Worm (Caenorhabditis elegans) whole organism, late embryonic: ENCODE measurements around the gene K08D9.6.

Experiments used
- C08G9.2 ChIP-seq: sonication (generic microtip); optimal IDR thresholded peaks from 2 replicates; lab custom pipeline; 2016; ENCODE audit warnings: mild to moderate bottlenecking, missing genetic modification characterization, moderate library complexity, missing compliant biosample characterization
- K02D7.2 ChIP-seq: sonication (generic microtip); optimal IDR thresholded peaks from 2 replicates; lab custom pipeline; 2017; ENCODE audit warnings: mild to moderate bottlenecking, missing genetic modification characterization, missing compliant biosample characterization
- T23F11.4 ChIP-seq: fragments of 200-800 bp; sonication (Bioruptor generic); optimal IDR thresholded peaks from 2 replicates; lab custom pipeline; 2018; ENCODE audit warnings: mild to moderate bottlenecking, missing genetic modification characterization, missing compliant biosample characterization
- Y22D7AL.16 ChIP-seq: sonication (generic microtip); optimal IDR thresholded peaks from 2 replicates; lab custom pipeline; 2016; ENCODE audit warnings: missing genetic modification characterization, missing compliant biosample characterization
- ahr-1 ChIP-seq: sonication (generic microtip); optimal IDR thresholded peaks from 2 replicates; lab custom pipeline; 2016; ENCODE audit warnings: missing genetic modification characterization, missing compliant biosample characterization
- ama-1 ChIP-seq: fragments of 150-350 bp; optimal IDR thresholded peaks from 2 replicates; lab custom pipeline; 2014
- ceh-14 ChIP-seq: sonication (generic microtip); optimal IDR thresholded peaks from 2 replicates; lab custom pipeline; 2016; ENCODE audit warnings: missing genotype, missing genetic modification characterization, missing compliant biosample characterization
- ceh-2 ChIP-seq: sonication (generic microtip); optimal IDR thresholded peaks from 2 replicates; lab custom pipeline; 2016; ENCODE audit warnings: missing genotype, missing genetic modification characterization, missing compliant biosample characterization
- che-1 ChIP-seq: sonication (generic microtip); optimal IDR thresholded peaks from 2 replicates; lab custom pipeline; 2016; ENCODE audit warnings: mild to moderate bottlenecking, missing genetic modification characterization, missing compliant biosample characterization
- dmd-4 ChIP-seq: sonication (generic microtip); optimal IDR thresholded peaks from 2 replicates; lab custom pipeline; 2016; ENCODE audit warnings: borderline replicate concordance, missing genetic modification characterization, missing compliant biosample characterization
- dve-1 ChIP-seq: sonication (generic microtip); optimal IDR thresholded peaks from 2 replicates; lab custom pipeline; 2017; ENCODE audit warnings: antibody characterized with exemption, mild to moderate bottlenecking, missing genetic modification characterization, missing compliant biosample characterization
- elt-2 ChIP-seq: sonication (generic microtip); optimal IDR thresholded peaks from 2 replicates; lab custom pipeline; 2016; ENCODE audit warnings: missing genetic modification reagents, missing genetic modification characterization, missing compliant biosample characterization
- elt-4 ChIP-seq: sonication (generic microtip); optimal IDR thresholded peaks from 2 replicates; lab custom pipeline; 2016; ENCODE audit warnings: missing genetic modification characterization, missing compliant biosample characterization
- eyg-1 ChIP-seq: sonication (generic microtip); optimal IDR thresholded peaks from 2 replicates; lab custom pipeline; 2016; ENCODE audit warnings: missing genotype, missing genetic modification characterization, missing compliant biosample characterization
- fkh-6 ChIP-seq: sonication (generic microtip); optimal IDR thresholded peaks from 2 replicates; lab custom pipeline; 2016; ENCODE audit warnings: missing genetic modification characterization, missing compliant biosample characterization
- gmeb-2 ChIP-seq: sonication (generic microtip); optimal IDR thresholded peaks from 2 replicates; lab custom pipeline; 2016; ENCODE audit warnings: missing genetic modification characterization, inconsistent platforms, missing compliant biosample characterization
- hlh-15 ChIP-seq: sonication (generic microtip); optimal IDR thresholded peaks from 2 replicates; lab custom pipeline; 2016; ENCODE audit warnings: missing genetic modification characterization, missing compliant biosample characterization
- hlh-30 ChIP-seq: sonication (generic microtip); optimal IDR thresholded peaks from 2 replicates; lab custom pipeline; 2017; ENCODE audit warnings: antibody characterized with exemption, missing genetic modification characterization, missing compliant biosample characterization; ENCODE audit not compliant: insufficient read depth
- hlh-8 ChIP-seq: sonication (generic microtip); optimal IDR thresholded peaks from 2 replicates; lab custom pipeline; 2016; ENCODE audit warnings: missing genotype, missing genetic modification characterization, missing compliant biosample characterization
- lim-6 ChIP-seq: sonication (generic microtip); optimal IDR thresholded peaks from 2 replicates; lab custom pipeline; 2016; ENCODE audit warnings: missing genetic modification characterization, missing compliant biosample characterization
- lin-11 ChIP-seq: fragments of 200-800 bp; sonication (Bioruptor generic); optimal IDR thresholded peaks from 2 replicates; lab custom pipeline; 2018; ENCODE audit warnings: mild to moderate bottlenecking, missing genetic modification characterization, missing compliant biosample characterization
- mec-3 ChIP-seq: sonication (generic microtip); optimal IDR thresholded peaks from 2 replicates; lab custom pipeline; 2016; ENCODE audit warnings: borderline replicate concordance, missing genetic modification characterization, missing compliant biosample characterization
- pha-4 ChIP-seq: fragments of 150-350 bp; optimal IDR thresholded peaks from 2 replicates; lab custom pipeline; 2018; ENCODE audit warnings: missing biosample characterization, missing genetic modification reagents, missing genetic modification characterization
- pqm-1 ChIP-seq: sonication (generic microtip); optimal IDR thresholded peaks from 2 replicates; lab custom pipeline; 2016; ENCODE audit warnings: missing genetic modification characterization, missing compliant biosample characterization
- pros-1 ChIP-seq: fragments of 150-350 bp; optimal IDR thresholded peaks from 2 replicates; lab custom pipeline; 2014; ENCODE audit warnings: missing biosample characterization, missing genetic modification reagents, missing genetic modification characterization
- ref-2 ChIP-seq: sonication (generic microtip); optimal IDR thresholded peaks from 2 replicates; lab custom pipeline; 2016; ENCODE audit warnings: missing genetic modification characterization, missing compliant biosample characterization
- rnt-1 ChIP-seq: sonication (generic microtip); optimal IDR thresholded peaks from 2 replicates; lab custom pipeline; 2016; ENCODE audit warnings: missing genetic modification characterization, missing compliant biosample characterization
- sdc-2 ChIP-seq: sonication (generic microtip); optimal IDR thresholded peaks from 2 replicates; lab custom pipeline; 2016; ENCODE audit warnings: missing genotype, missing genetic modification characterization, missing compliant biosample characterization
- sox-2 ChIP-seq: fragments of 200-800 bp; sonication (Bioruptor generic); IDR thresholded peaks from 2 replicates; pipeline ENCODE4 v1.3.6; 2022; ENCODE audit warnings: missing genetic modification reagents, missing genetic modification characterization, missing compliant biosample characterization
- syd-9 ChIP-seq: sonication (generic microtip); optimal IDR thresholded peaks from 2 replicates; lab custom pipeline; 2016; ENCODE audit warnings: mild to moderate bottlenecking, missing genetic modification characterization, moderate library complexity, missing compliant biosample characterization
- tbx-7 ChIP-seq: sonication (generic microtip); optimal IDR thresholded peaks from 2 replicates; lab custom pipeline; 2016; ENCODE audit warnings: missing genotype, missing genetic modification characterization, missing compliant biosample characterization
- ttx-3 ChIP-seq: sonication (generic microtip); optimal IDR thresholded peaks from 2 replicates; lab custom pipeline; 2016; ENCODE audit warnings: missing genetic modification reagents, missing genetic modification characterization, missing compliant biosample characterization
- unc-3 ChIP-seq, 2 experiments: fragments of 200-800 bp in 1 of 2; sonication (Bioruptor generic) in 1 of 2; sonication (generic microtip) in 1 of 2; conservative IDR thresholded peaks in 1 of 2; optimal IDR thresholded peaks in 1 of 2; 2 replicates each; pipeline versions ENCODE4 v1.3.6 to Lab custom; 2016 to 2022; ENCODE audit warnings: missing compliant biosample characterization in 2 of 2, missing genetic modification characterization in 2 of 2, missing genetic modification reagents in 1 of 2
- unc-86 ChIP-seq: sonication (generic microtip); optimal IDR thresholded peaks from 2 replicates; lab custom pipeline; 2016; ENCODE audit warnings: missing genetic modification characterization, missing compliant biosample characterization
- zip-5 ChIP-seq: sonication (generic microtip); optimal IDR thresholded peaks from 2 replicates; lab custom pipeline; 2016; ENCODE audit warnings: missing genetic modification characterization, missing compliant biosample characterization

The K08D9.6 gene

ce11 chrV:3234887-3235286 is at the start of gene K08D9.6:
TSS of gene K08D9.6 (minus strand) at chrV:3234987.
- no peak for TF ChIP-seq hlh-15
- no peak for TF ChIP-seq pha-4 (tag; lab: Kevin White, UChicago)

ce11 chrV:3282957-3283356 is 48.2 kb upstream of the K08D9.6 start, which contains the start of gene str-64:
TSS of gene str-64 (plus strand) at chrV:3283257.
- TF ChIP-seq T23F11.4 (no peak), hlh-30 (tag; lab: Kevin White, UChicago) (no peak), pqm-1 (no peak), che-1 (tag; lab: Kevin White, UChicago) (no peak), unc-3 (GFP tag; conservative IDR thresholded peaks at IDR 0.05; lab: Robert Waterston, UW) (no peak), unc-3 (tag; optimal IDR thresholded peaks at IDR 0.05; lab: Kevin White, UChicago) (no peak), rnt-1 (tag; lab: Kevin White, UChicago) (no peak), Y22D7AL.16 (tag; lab: Kevin White, UChicago) (no peak), mec-3 (tag; lab: Kevin White, UChicago) (no peak), ceh-14 (tag; lab: Kevin White, UChicago) (no peak), ahr-1 (no peak), tbx-7 (tag; lab: Kevin White, UChicago) (no peak)

ce11 chrV:3281523-3281922 is 46.7 kb upstream of the K08D9.6 start, which contains the start of gene T28A11.25:
TSS of gene T28A11.25 (plus strand) at chrV:3281823.
- no peak for TF ChIP-seq syd-9 (tag; lab: Kevin White, UChicago)
- no peak for TF ChIP-seq ama-1 (lab: Kevin White, UChicago)
- TF ChIP-seq fkh-6 (tag; lab: Kevin White, UChicago): no peak
- TF ChIP-seq dmd-4 (tag; lab: Kevin White, UChicago): no peak
- TF ChIP-seq hlh-30 (tag; lab: Kevin White, UChicago): no peak
- no peak for TF ChIP-seq ref-2 (tag; lab: Kevin White, UChicago)
- TF ChIP-seq lim-6: no peak
- TF ChIP-seq zip-5 (tag; lab: Kevin White, UChicago): no peak
- TF ChIP-seq unc-86 (tag; lab: Kevin White, UChicago): no peak
- TF ChIP-seq C08G9.2 (tag; lab: Kevin White, UChicago): no peak
- no peak for TF ChIP-seq elt-2
- no peak for TF ChIP-seq sox-2 (GFP tag; lab: Robert Waterston, UW)
- TF ChIP-seq elt-4 (tag; lab: Kevin White, UChicago): no peak
- no peak for TF ChIP-seq K02D7.2 (tag; lab: Kevin White, UChicago)

ce11 chrV:3280009-3280408 is 45.2 kb upstream of the K08D9.6 start, which contains the start of gene T28A11.2:
TSS of gene T28A11.2 (plus strand) at chrV:3280379.
- TF ChIP-seq ceh-14 (tag; lab: Kevin White, UChicago) (no peak), eyg-1 (no peak), ceh-2 (tag; lab: Kevin White, UChicago) (no peak), hlh-8 (tag; lab: Kevin White, UChicago) (no peak), ttx-3 (tag; lab: Kevin White, UChicago) (no peak), gmeb-2 (tag; lab: Kevin White, UChicago) (no peak), dve-1 (tag; lab: Kevin White, UChicago) (no peak), pros-1 (tag; lab: Kevin White, UChicago) (no peak), lin-11 (tag; lab: Kevin White, UChicago) (no peak), rnt-1 (tag; lab: Kevin White, UChicago) (no peak), sdc-2 (tag; lab: Kevin White, UChicago) (no peak), hlh-30 (tag; lab: Kevin White, UChicago) (no peak)
